Fruit fly (Drosophila melanogaster) whole organism, wandering third instar larva: ENCODE results near the gene CG7829.

Experiments used
- Abd-B ChIP-seq: fragments of >200 bp; optimal IDR thresholded peaks from 2 replicates; lab custom pipeline; 2017; ENCODE audit warnings: missing biosample characterization, missing genetic modification characterization
- GATAd ChIP-seq: sonication (Bioruptor generic); optimal IDR thresholded peaks from 2 replicates; lab custom pipeline; 2016; ENCODE audit warnings: missing biosample characterization, missing genetic modification characterization
- HLH106 ChIP-seq: fragments of 200-800 bp; optimal IDR thresholded peaks from 3 replicates; lab custom pipeline; 2019; ENCODE audit warnings: missing biosample characterization, mild to moderate bottlenecking, missing genetic modification characterization, moderate library complexity
- Myc ChIP-seq: fragments of >200 bp; optimal IDR thresholded peaks from 2 replicates; lab custom pipeline; 2017
- dmrt93B ChIP-seq: fragments of 200-800 bp; sonication (Bioruptor generic); optimal IDR thresholded peaks from 2 replicates; lab custom pipeline; 2018; ENCODE audit warnings: missing biosample characterization, mild to moderate bottlenecking, missing genetic modification characterization
- lola ChIP-seq: fragments of >200 bp; optimal IDR thresholded peaks from 2 replicates; lab custom pipeline; 2017; ENCODE audit warnings: missing biosample characterization, missing genetic modification characterization
- psq ChIP-seq: fragments of 200-800 bp; sonication (Bioruptor generic); optimal IDR thresholded peaks from 3 replicates; lab custom pipeline; 2017; ENCODE audit warnings: missing biosample characterization, mild to moderate bottlenecking, missing genetic modification characterization, moderate library complexity

DNA sequence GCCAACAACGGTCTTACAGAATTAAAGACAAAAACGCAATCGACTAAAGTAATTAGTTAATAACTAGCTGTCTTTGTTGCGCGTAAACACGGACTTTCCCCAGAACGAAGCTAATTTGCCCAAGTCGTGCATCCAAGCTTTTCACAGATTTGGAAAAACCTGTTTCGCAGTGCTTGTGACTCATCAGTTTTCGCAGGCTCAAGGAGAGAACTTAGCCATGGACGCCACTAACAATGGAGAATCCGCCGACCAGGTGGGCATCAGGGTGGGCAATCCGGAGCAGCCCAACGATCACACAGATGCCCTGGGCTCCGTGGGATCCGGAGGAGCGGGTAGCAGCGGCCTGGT, 17.9 kb downstream of the CG7829 start:
- TF ChIP-seq dmrt93B (no peak), Myc (lab: Kevin White, UChicago) (no peak), GATAd (GFP tag; lab: Kevin White, UChicago) (no peak), psq (GFP tag; lab: Kevin White, UChicago) (no peak), HLH106 (tag; lab: Kevin White, UChicago) (no peak), lola (GFP tag; lab: Kevin White, UChicago) (no peak), Abd-B (GFP tag; lab: Kevin White, UChicago) (no peak)
